Fruit fly (Drosophila melanogaster): ENCODE data around the gene CG4942.

CG4942 gene

dm6 chr3L:9096648-9097047, 23.7 kb downstream of the CG4942 start, which contains the start of gene CG13315:
Gene CG13315 (plus strand): TSS chr3L:9096877.
- TF ChIP-seq CTCF (optimal IDR thresholded peaks at IDR 0.05), result no peak
- no peak for TF ChIP-seq CG8478 (optimal IDR thresholded peaks at IDR 0.05)

- TF ChIP-seq CTCF (optimal IDR thresholded peaks at IDR 0.05) (no peak), CG8478 (optimal IDR thresholded peaks at IDR 0.05) (no peak)
Observed at dm6 chr3L:9113582-9114282, 40.8 kb downstream of the CG4942 start.

dm6 chr3L:9114404-9114803, 41.5 kb downstream of the CG4942 start:
- TF ChIP-seq CG8478 (optimal IDR thresholded peaks at IDR 0.05), result no peak
- TF ChIP-seq CTCF (optimal IDR thresholded peaks at IDR 0.05), result no peak

- TF ChIP-seq CG8478 (optimal IDR thresholded peaks at IDR 0.05) (no peak), CTCF (optimal IDR thresholded peaks at IDR 0.05) (no peak)
Observed at dm6 chr3L:9115654-9116053, 42.7 kb downstream of the CG4942 start.

dm6 chr3L:9119564-9119963, 46.7 kb downstream of the CG4942 start:
- no peak for TF ChIP-seq CTCF (optimal IDR thresholded peaks at IDR 0.05)

dm6 chr3L:9121289-9121688, 48.4 kb downstream of the CG4942 start:
- TF ChIP-seq CTCF (optimal IDR thresholded peaks at IDR 0.05) (no peak), CG8478 (optimal IDR thresholded peaks at IDR 0.05) (no peak)
